Worm (Caenorhabditis elegans): Measurements from ENCODE around the gene max-1.

- TF ChIP-seq F13C5.2 (tag; optimal IDR thresholded peaks at IDR 0.05) (no peak), flt-1 (GFP tag; IDR thresholded peaks at IDR 0.05) (no peak)
Observed at ce11 chrV:13162885-13163284, 42.9 kb upstream of the max-1 start.
